Worm (Caenorhabditis elegans): Measurements from ENCODE around the gene rpy-1.

DNA sequence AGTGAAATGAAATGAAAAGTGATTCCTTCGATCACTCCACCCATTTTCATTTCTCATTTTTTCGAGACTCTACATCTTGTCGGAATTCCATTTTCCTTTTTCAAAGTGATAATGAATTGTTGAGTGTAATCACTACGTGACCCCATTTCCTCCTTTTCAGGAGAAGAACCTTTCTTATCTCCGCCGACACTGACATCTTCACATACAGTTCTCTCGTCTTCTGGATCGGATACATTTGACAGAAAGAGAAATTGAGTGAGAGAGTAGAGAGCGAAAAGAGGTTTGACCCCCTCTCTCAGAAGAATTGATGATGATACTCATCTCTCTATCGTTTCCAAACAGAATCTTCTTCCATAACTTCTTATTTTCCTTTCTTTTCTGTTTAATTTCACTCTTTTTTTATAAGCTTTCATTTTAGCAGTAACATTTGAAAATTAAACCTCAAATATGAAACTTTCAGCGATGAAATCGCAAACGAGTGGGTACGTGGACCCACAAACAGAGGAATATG is 8.4 kb upstream of the rpy-1 start, which contains the start of gene dpy-2:
- TF ChIP-seq W03F9.2 (tag; optimal IDR thresholded peaks at IDR 0.05), result no peak
- no peak for TF ChIP-seq dao-5 (tag; optimal IDR thresholded peaks at IDR 0.05)
- TF ChIP-seq him-1 (tag; optimal IDR thresholded peaks at IDR 0.05), result no peak

Measured in whole organism, L4/young adult.